Worm (Caenorhabditis elegans): Measurements from ENCODE around the gene dod-6.
"Not testable (repeated sequence)": the region's sequence is repeated elsewhere in the genome, so short reads cannot be mapped to it uniquely, and the experiment has no call there.

The dod-6 gene

DNA sequence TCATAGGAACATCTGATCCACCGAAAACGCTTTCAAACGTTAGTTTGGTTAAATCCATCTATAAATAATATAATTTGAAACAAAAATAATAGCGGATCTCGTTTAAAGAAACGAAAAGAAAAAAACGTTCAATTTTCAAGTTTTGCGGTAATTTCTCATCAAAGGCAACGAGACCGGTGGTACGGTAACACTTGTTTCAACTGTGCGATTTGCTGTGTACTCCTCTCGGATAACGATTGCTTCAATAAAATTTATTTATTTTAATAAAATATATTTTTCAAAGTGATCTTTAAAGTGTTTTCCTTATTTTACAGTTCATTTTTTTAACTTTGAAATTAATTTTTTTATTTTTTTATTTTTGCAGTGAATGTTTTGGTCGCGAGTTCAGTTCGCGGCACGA lies 21.1 kb downstream of the dod-6 start, which contains the start of the genes rde-4 and cox-14:
TSS of gene rde-4 (minus strand) at position 60 of the 400 bp plus-strand sequence.
TSS of gene cox-14 (plus strand) at position 356 of the 400 bp plus-strand sequence.
- TF ChIP-seq elt-2 (tag; optimal IDR thresholded peaks at IDR 0.05) (peak; percentile 5), nfya-1 (tag; optimal IDR thresholded peaks at IDR 0.05) (peak; percentile 77), ref-2 (tag; optimal IDR thresholded peaks at IDR 0.05) (no peak), ama-1 (optimal IDR thresholded peaks at IDR 0.05) (no peak), ceh-18 (tag; optimal IDR thresholded peaks at IDR 0.05) (no peak), ceh-48 (tag; optimal IDR thresholded peaks at IDR 0.05) (no peak), unc-42 (tag; optimal IDR thresholded peaks at IDR 0.05) (peak; percentile 37), pag-3 (tag; optimal IDR thresholded peaks at IDR 0.05; ENCODE audit: borderline replicate concordance) (no peak), ceh-31 (tag; optimal IDR thresholded peaks at IDR 0.05) (peak; percentile 31), fkh-10 (GFP tag; optimal IDR thresholded peaks at IDR 0.05) (no peak), ztf-16 (tag; optimal IDR thresholded peaks at IDR 0.05) (no peak), hlh-30 (tag; optimal IDR thresholded peaks at IDR 0.05; ENCODE audit: insufficient read depth) (no peak)

DNA sequence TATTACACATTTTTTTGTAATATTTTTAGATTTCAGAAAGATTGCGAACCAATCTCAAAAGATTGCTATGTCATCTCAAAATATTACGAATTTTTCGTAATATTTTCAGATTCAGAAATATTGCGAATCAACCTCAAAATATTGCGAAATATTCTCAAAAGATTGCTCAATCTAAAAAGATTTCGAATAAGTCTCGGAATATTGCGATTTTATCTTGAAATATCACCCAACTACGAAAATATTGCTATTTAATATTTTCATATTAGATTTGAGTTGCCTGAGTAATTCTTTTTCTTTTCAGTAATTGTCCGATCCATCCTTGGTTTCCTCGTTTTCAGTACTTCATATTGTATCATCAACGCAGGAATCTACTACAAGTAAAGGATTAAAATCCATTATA lies 24.3 kb downstream of the dod-6 start, which contains the start of gene Y70G10A.4:
TSS of gene Y70G10A.4 (plus strand) at position 301 of the 400 bp plus-strand sequence.
- TF ChIP-seq pha-4, madf-2, pqm-1 (tag; optimal IDR thresholded peaks at IDR 0.05): not testable (repeated sequence)

DNA sequence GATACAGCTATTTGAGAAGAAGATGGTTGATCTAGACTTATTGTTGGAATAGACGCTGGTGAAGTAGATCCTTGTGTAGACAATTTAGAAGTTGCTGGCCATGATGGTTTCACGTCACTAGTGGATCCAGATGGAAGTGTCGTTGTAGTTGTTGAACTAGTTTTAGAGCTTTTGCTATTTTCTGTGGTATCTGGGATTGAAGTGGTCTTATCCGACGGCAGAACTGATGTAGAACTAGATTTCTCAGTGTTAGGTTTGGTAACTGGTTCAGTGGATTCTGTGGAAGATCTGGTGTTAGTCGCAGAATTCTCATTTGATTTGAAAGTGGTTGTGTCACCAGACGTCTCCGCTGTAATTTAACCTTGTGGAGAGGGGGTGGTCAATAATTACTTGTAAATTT lies 34.1 kb downstream of the dod-6 start:
- no peak for TF ChIP-seq unc-55 (GFP tag; optimal IDR thresholded peaks at IDR 0.05)
- no peak for TF ChIP-seq ama-1 (optimal IDR thresholded peaks at IDR 0.05)
- no peak for TF ChIP-seq unc-86 (tag; optimal IDR thresholded peaks at IDR 0.05)
- no peak for TF ChIP-seq che-1 (tag; optimal IDR thresholded peaks at IDR 0.05)
- TF ChIP-seq fax-1 (tag; optimal IDR thresholded peaks at IDR 0.05), result no peak
- TF ChIP-seq unc-3 (GFP tag; conservative IDR thresholded peaks at IDR 0.05), result no peak
- TF ChIP-seq unc-3 (tag; optimal IDR thresholded peaks at IDR 0.05), result no peak
- TF ChIP-seq C08G9.2 (tag; optimal IDR thresholded peaks at IDR 0.05), result no peak
- TF ChIP-seq nfya-1 (tag; optimal IDR thresholded peaks at IDR 0.05), result no peak
- TF ChIP-seq ttx-3 (tag; optimal IDR thresholded peaks at IDR 0.05), result no peak
- no peak for TF ChIP-seq pqm-1 (tag; optimal IDR thresholded peaks at IDR 0.05)
- TF ChIP-seq ref-2 (tag; optimal IDR thresholded peaks at IDR 0.05), result no peak
- TF ChIP-seq ceh-34 (tag; optimal IDR thresholded peaks at IDR 0.05), result no peak
- TF ChIP-seq ceh-18 (tag; optimal IDR thresholded peaks at IDR 0.05), result no peak
- TF ChIP-seq zip-5 (tag; optimal IDR thresholded peaks at IDR 0.05), result no peak
- no peak for TF ChIP-seq sox-2 (GFP tag; IDR thresholded peaks at IDR 0.05)
- no peak for TF ChIP-seq tbx-7 (tag; optimal IDR thresholded peaks at IDR 0.05)
- TF ChIP-seq ceh-48 (tag; optimal IDR thresholded peaks at IDR 0.05), result no peak
- TF ChIP-seq mec-3 (tag; optimal IDR thresholded peaks at IDR 0.05; ENCODE audit: borderline replicate concordance), result no peak

DNA sequence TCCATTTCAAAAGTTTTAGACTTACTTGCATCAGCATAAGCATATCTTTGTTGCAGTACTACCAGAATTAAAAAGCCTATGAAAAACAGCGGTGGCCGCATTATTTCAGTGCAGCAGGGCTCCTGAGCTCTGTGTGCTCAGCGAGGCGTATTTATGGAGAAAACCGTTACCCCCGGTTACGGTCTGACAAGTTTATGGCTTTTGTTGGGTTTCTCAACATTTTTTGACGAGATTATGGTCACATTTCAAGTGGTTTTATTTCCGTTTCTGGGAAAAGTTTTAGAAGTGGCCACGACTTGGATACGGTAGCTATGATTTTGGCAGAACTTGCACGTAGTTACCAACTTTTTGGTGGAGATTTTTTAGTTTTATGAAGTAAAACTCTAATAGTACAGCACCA lies 36.5 kb downstream of the dod-6 start, which contains the start of gene paml-1:
TSS of gene paml-1 (minus strand) at position 101 of the 400 bp plus-strand sequence.
- TF ChIP-seq che-1 (tag; optimal IDR thresholded peaks at IDR 0.05), result no peak
- TF ChIP-seq ceh-14 (tag; optimal IDR thresholded peaks at IDR 0.05), result no peak
- TF ChIP-seq pag-3 (tag; optimal IDR thresholded peaks at IDR 0.05; ENCODE audit: borderline replicate concordance), result no peak
- TF ChIP-seq fkh-10 (GFP tag; optimal IDR thresholded peaks at IDR 0.05), result no peak
- TF ChIP-seq ceh-6 (GFP tag; optimal IDR thresholded peaks at IDR 0.05), result no peak
- no peak for TF ChIP-seq sox-2 (GFP tag; IDR thresholded peaks at IDR 0.05)
- TF ChIP-seq hlh-15 (tag; optimal IDR thresholded peaks at IDR 0.05), result no peak
- no peak for TF ChIP-seq unc-55 (GFP tag; optimal IDR thresholded peaks at IDR 0.05)
- TF ChIP-seq madf-2 (tag; optimal IDR thresholded peaks at IDR 0.05), result no peak
- no peak for TF ChIP-seq ref-2 (tag; optimal IDR thresholded peaks at IDR 0.05)
- TF ChIP-seq nhr-232 (tag; optimal IDR thresholded peaks at IDR 0.05), result no peak
- no peak for TF ChIP-seq K09A11.1 (tag; optimal IDR thresholded peaks at IDR 0.05; ENCODE audit: insufficient read depth)

DNA sequence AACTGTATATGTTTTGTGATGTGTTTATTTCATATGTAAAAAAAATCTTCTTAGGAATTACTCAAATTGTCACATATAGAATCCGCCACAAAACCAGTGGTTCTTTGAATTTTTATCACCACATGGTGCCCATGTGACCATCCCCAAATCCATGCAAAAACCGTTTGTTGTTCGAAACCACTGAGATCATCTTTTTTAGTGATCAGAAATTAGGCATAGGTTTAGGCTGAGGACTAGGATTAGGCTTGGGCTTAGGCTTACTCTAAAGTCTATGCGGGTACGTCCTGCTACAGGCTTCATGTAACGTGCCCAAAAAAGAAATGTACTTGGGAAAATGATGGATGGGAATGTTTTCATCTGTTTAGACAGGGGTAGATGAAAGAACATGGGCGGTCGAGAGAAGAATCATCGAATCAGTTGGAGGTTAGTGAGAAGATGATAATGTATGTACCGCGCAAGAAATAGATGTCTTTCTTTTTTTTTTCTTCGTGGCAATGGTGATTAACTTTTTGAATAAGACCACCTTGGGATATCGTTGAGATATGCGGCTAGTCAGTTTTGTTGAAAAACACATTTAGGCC lies 38.9 kb downstream of the dod-6 start:
- TF ChIP-seq che-1 (tag; optimal IDR thresholded peaks at IDR 0.05), result no peak
- no peak for TF ChIP-seq sox-2 (GFP tag; IDR thresholded peaks at IDR 0.05)
- TF ChIP-seq unc-42 (tag; optimal IDR thresholded peaks at IDR 0.05), result no peak
- no peak for TF ChIP-seq ceh-30 (tag; optimal IDR thresholded peaks at IDR 0.05)
- TF ChIP-seq npax-4 (tag; optimal IDR thresholded peaks at IDR 0.05), result no peak
- TF ChIP-seq fkh-6 (tag; optimal IDR thresholded peaks at IDR 0.05), result no peak
- no peak for TF ChIP-seq rnt-1 (tag; optimal IDR thresholded peaks at IDR 0.05)
- no peak for TF ChIP-seq ceh-31 (tag; optimal IDR thresholded peaks at IDR 0.05)
- no peak for TF ChIP-seq F13H6.1 (tag; optimal IDR thresholded peaks at IDR 0.05)
- no peak for TF ChIP-seq hlh-8 (tag; optimal IDR thresholded peaks at IDR 0.05)
- no peak for TF ChIP-seq pax-1 (tag; optimal IDR thresholded peaks at IDR 0.05)
- no peak for TF ChIP-seq hlh-13 (GFP tag; optimal IDR thresholded peaks at IDR 0.05)
- no peak for TF ChIP-seq lin-11 (tag; optimal IDR thresholded peaks at IDR 0.05)
